Fruit fly (Drosophila melanogaster) whole organism, prepupa: ENCODE results near the gene CG43673.
A peak's percentile ranks its signal among the peaks of the same experiment; 100 is the strongest.

ENCODE experiments used
- Blimp-1 ChIP-seq: fragments of 200-800 bp; sonication (Bioruptor generic); optimal IDR thresholded peaks from 3 replicates; lab custom pipeline; 2017; ENCODE audit warnings: missing biosample characterization, missing genetic modification characterization, mild to moderate bottlenecking, moderate library complexity, missing genetic modification reagents
- CG10631 ChIP-seq: fragments of 200-800 bp; sonication (Bioruptor generic); optimal IDR thresholded peaks from 2 replicates; lab custom pipeline; 2016; ENCODE audit warnings: missing biosample characterization, missing genetic modification characterization
- CG10669 ChIP-seq: fragments of 200-800 bp; sonication (Bioruptor generic); optimal IDR thresholded peaks from 3 replicates; lab custom pipeline; 2018; ENCODE audit warnings: missing biosample characterization, mild to moderate bottlenecking, missing genetic modification characterization, moderate library complexity
- CG11762 ChIP-seq: fragments of 200-800 bp; sonication (Bioruptor generic); optimal IDR thresholded peaks from 3 replicates; lab custom pipeline; 2016; ENCODE audit warnings: missing biosample characterization, missing genetic modification characterization; ENCODE audit not compliant: insufficient read depth
- CG11902 ChIP-seq: fragments of 200-800 bp; sonication (Bioruptor generic); optimal IDR thresholded peaks from 3 replicates; lab custom pipeline; 2016; ENCODE audit warnings: missing biosample characterization, missing genetic modification characterization
- CG15336 ChIP-seq: fragments of 200-800 bp; sonication (Bioruptor generic); IDR thresholded peaks from 2 replicates; pipeline ENCODE4 v1.3.6; 2022; ENCODE audit warnings: missing biosample characterization, missing genetic modification characterization
- CG31627 ChIP-seq: fragments of 200-800 bp; sonication (Bioruptor generic); optimal IDR thresholded peaks from 3 replicates; lab custom pipeline; 2016; ENCODE audit warnings: missing biosample characterization, missing genetic modification characterization
- CG32006 ChIP-seq: fragments of 200-800 bp; sonication (Bioruptor generic); optimal IDR thresholded peaks from 3 replicates; lab custom pipeline; 2017; ENCODE audit warnings: missing biosample characterization, mild to moderate bottlenecking, missing genetic modification characterization
- CG3919 ChIP-seq: fragments of 200-800 bp; sonication (Bioruptor generic); optimal IDR thresholded peaks from 3 replicates; lab custom pipeline; 2016; ENCODE audit warnings: missing biosample characterization, missing genetic modification characterization
- CG6163 ChIP-seq: fragments of 200-800 bp; sonication (Bioruptor generic); IDR thresholded peaks from 3 replicates; pipeline ENCODE4 v1.3.6; 2022; ENCODE audit warnings: missing biosample characterization, missing genetic modification characterization
- CG6276 ChIP-seq: fragments of 200-800 bp; sonication (Bioruptor generic); optimal IDR thresholded peaks from 2 replicates; lab custom pipeline; 2017; ENCODE audit warnings: missing biosample characterization, mild to moderate bottlenecking, missing genetic modification characterization
- CG6792 ChIP-seq: fragments of 200-800 bp; sonication (Bioruptor generic); optimal IDR thresholded peaks from 3 replicates; lab custom pipeline; 2016; ENCODE audit warnings: missing biosample characterization, missing genetic modification characterization
- CG6854 ChIP-seq: fragments of 200-800 bp; sonication (Bioruptor generic); optimal IDR thresholded peaks from 2 replicates; lab custom pipeline; 2017; ENCODE audit warnings: missing biosample characterization, mild to moderate bottlenecking, missing genetic modification characterization
- CG8119 ChIP-seq: fragments of 200-800 bp; sonication (Bioruptor generic); IDR thresholded peaks from 3 replicates; pipeline ENCODE4 v1.3.6; 2022; ENCODE audit warnings: missing biosample characterization, missing genetic modification characterization
- CG8319 ChIP-seq: fragments of 200-800 bp; sonication (Bioruptor generic); optimal IDR thresholded peaks from 3 replicates; lab custom pipeline; 2016; ENCODE audit warnings: missing biosample characterization, missing genetic modification characterization
- CG9139 ChIP-seq: fragments of 200-800 bp; sonication (Bioruptor generic); optimal IDR thresholded peaks from 3 replicates; lab custom pipeline; 2017; ENCODE audit warnings: missing biosample characterization, mild to moderate bottlenecking, missing genetic modification characterization
- Eip75B ChIP-seq: fragments of 200-800 bp; sonication (Bioruptor generic); optimal IDR thresholded peaks from 3 replicates; lab custom pipeline; 2016; ENCODE audit warnings: missing biosample characterization, missing genetic modification characterization
- Eip78C ChIP-seq: fragments of 200-800 bp; sonication (Bioruptor generic); peaks from one replicate; lab custom pipeline; 2016; ENCODE audit warnings: missing biosample characterization, missing genetic modification characterization
- Eip93F ChIP-seq: fragments of 200-800 bp; sonication (Bioruptor generic); optimal IDR thresholded peaks from 2 replicates; lab custom pipeline; 2016; ENCODE audit warnings: missing biosample characterization, mild to moderate bottlenecking, missing genetic modification characterization
- Ets21C ChIP-seq: fragments of 200-800 bp; sonication (Bioruptor generic); optimal IDR thresholded peaks from 3 replicates; lab custom pipeline; 2016; ENCODE audit warnings: missing biosample characterization, missing genetic modification characterization
- Ets96B ChIP-seq: fragments of 200-800 bp; optimal IDR thresholded peaks from 2 replicates; lab custom pipeline; 2019; ENCODE audit warnings: missing biosample characterization, mild to moderate bottlenecking, missing genetic modification characterization, moderate library complexity
- Gug ChIP-seq: fragments of 200-800 bp; sonication (Bioruptor generic); IDR thresholded peaks from 2 replicates; pipeline ENCODE4 v1.3.6; 2022; ENCODE audit warnings: missing biosample characterization, missing genetic modification characterization
- Hr4 ChIP-seq: fragments of 200-800 bp; sonication (Bioruptor generic); optimal IDR thresholded peaks from 3 replicates; lab custom pipeline; 2016; ENCODE audit warnings: missing biosample characterization, missing genetic modification characterization
- OdsH ChIP-seq: fragments of 200-800 bp; sonication (Bioruptor generic); optimal IDR thresholded peaks from 3 replicates; lab custom pipeline; 2016; ENCODE audit warnings: missing biosample characterization, missing genetic modification characterization
- Smox ChIP-seq: fragments of 200-800 bp; sonication (Bioruptor generic); optimal IDR thresholded peaks from 3 replicates; lab custom pipeline; 2016; ENCODE audit warnings: missing biosample characterization, missing genetic modification characterization
- Sox102F ChIP-seq: fragments of 200-800 bp; sonication (Bioruptor generic); optimal IDR thresholded peaks from 2 replicates; lab custom pipeline; 2016; ENCODE audit warnings: missing biosample characterization, mild to moderate bottlenecking, missing genetic modification characterization
- Sox14 ChIP-seq: fragments of 200-800 bp; sonication (Bioruptor generic); optimal IDR thresholded peaks from 3 replicates; lab custom pipeline; 2016; ENCODE audit warnings: missing biosample characterization, missing genetic modification characterization
- achi ChIP-seq: fragments of 200-800 bp; sonication (Bioruptor generic); optimal IDR thresholded peaks from 3 replicates; lab custom pipeline; 2016; ENCODE audit warnings: missing biosample characterization, missing genetic modification characterization
- cyc ChIP-seq: fragments of 200-800 bp; sonication (Bioruptor generic); optimal IDR thresholded peaks from 3 replicates; lab custom pipeline; 2016; ENCODE audit warnings: missing biosample characterization, missing genetic modification characterization
- dac ChIP-seq: fragments of 200-800 bp; sonication (Bioruptor generic); optimal IDR thresholded peaks from 2 replicates; lab custom pipeline; 2017; ENCODE audit warnings: missing biosample characterization, mild to moderate bottlenecking, missing genetic modification characterization
- eg ChIP-seq: fragments of 200-800 bp; sonication (Bioruptor generic); IDR thresholded peaks from 3 replicates; pipeline ENCODE4 v1.3.6; 2022; ENCODE audit warnings: missing biosample characterization, missing genetic modification characterization
- fd85E ChIP-seq: fragments of 200-800 bp; sonication (Bioruptor generic); optimal IDR thresholded peaks from 3 replicates; lab custom pipeline; 2016; ENCODE audit warnings: missing biosample characterization, missing genetic modification characterization
- lz ChIP-seq: fragments of 200-800 bp; sonication (Bioruptor generic); optimal IDR thresholded peaks from 3 replicates; lab custom pipeline; 2016; ENCODE audit warnings: missing biosample characterization, missing genetic modification characterization
- net ChIP-seq: fragments of 200-800 bp; sonication (Bioruptor generic); optimal IDR thresholded peaks from 3 replicates; lab custom pipeline; 2016; ENCODE audit warnings: missing biosample characterization, missing genetic modification characterization
- pdm3 ChIP-seq: fragments of 200-800 bp; sonication (Bioruptor generic); optimal IDR thresholded peaks from 3 replicates; lab custom pipeline; 2016; ENCODE audit warnings: missing biosample characterization, missing genetic modification characterization
- spab ChIP-seq: fragments of 200-800 bp; sonication (Bioruptor generic); optimal IDR thresholded peaks from 2 replicates; lab custom pipeline; 2017; ENCODE audit warnings: missing biosample characterization, mild to moderate bottlenecking, missing genetic modification characterization, missing genetic modification reagents
- ss ChIP-seq, 2 experiments: fragments of 200-800 bp; sonication (Bioruptor generic); optimal IDR thresholded peaks; 2 replicates in 1 of 2; 3 replicates in 1 of 2; lab custom pipeline; 2017 to 2018; ENCODE audit warnings: mild to moderate bottlenecking in 2 of 2, missing biosample characterization in 2 of 2, missing genetic modification characterization in 2 of 2, moderate library complexity in 1 of 2
- svp ChIP-seq: fragments of 200-800 bp; sonication (Bioruptor generic); peaks from one replicate; lab custom pipeline; 2016; ENCODE audit warnings: missing biosample characterization, missing genetic modification characterization
- vri ChIP-seq: fragments of 200-800 bp; sonication (Bioruptor generic); optimal IDR thresholded peaks from 3 replicates; lab custom pipeline; 2016; ENCODE audit warnings: missing biosample characterization, mild to moderate bottlenecking, missing genetic modification characterization

CG43673 gene

dm6 chrX:15802880-15803650 lies 24.1 kb downstream of the CG43673 start (continued):
- TF ChIP-seq CG8319 (no peak), CG6163 (peak; percentile 17; the same call in 1 of the 3 replicates), CG15336 (GFP tag; lab: Robert Waterston, UW) (no peak), CG6792 (GFP tag; lab: Kevin White, UChicago) (no peak), Ets96B (peak; percentile 20), cyc (GFP tag; lab: Kevin White, UChicago) (no peak), eg (peak; percentile 21; the same call in 1 of the 3 replicates), CG32006 (GFP tag; lab: Kevin White, UChicago) (peak; percentile 53), ss (GFP tag; optimal IDR thresholded peaks at IDR 0.05; lab: Kevin White, UChicago) (no peak), Eip75B (GFP tag; lab: Kevin White, UChicago) (no peak), Sox102F (GFP tag; lab: Kevin White, UChicago) (no peak), CG11762 (no peak), pdm3 (GFP tag; lab: Kevin White, UChicago) (no peak), svp (GFP tag; lab: Kevin White, UChicago) (peak; percentile 68), CG10669 (GFP tag; lab: Kevin White, UChicago) (no peak), Eip93F (GFP tag; lab: Kevin White, UChicago) (no peak), Blimp-1 (GFP tag; lab: Kevin White, UChicago) (no peak), CG10631 (GFP tag; lab: Kevin White, UChicago) (peak; percentile 46), CG3919 (GFP tag; lab: Kevin White, UChicago) (peak; percentile 42), net (GFP tag; lab: Kevin White, UChicago) (no peak), Sox14 (GFP tag; lab: Kevin White, UChicago) (peak; percentile 21), Gug (no peak), CG6854 (GFP tag; lab: Kevin White, UChicago) (no peak), Hr4 (GFP tag; lab: Kevin White, UChicago) (no peak), dac (GFP tag; lab: Kevin White, UChicago) (no peak), CG11902 (no peak), CG31627 (GFP tag; lab: Kevin White, UChicago) (peak; percentile 13), Ets21C (GFP tag; lab: Kevin White, UChicago) (no peak)
- TF ChIP-seq, all 60 proteins: peak for 22

- TF ChIP-seq pdm3 (GFP tag; lab: Kevin White, UChicago) (no peak), Eip78C (GFP tag; lab: Kevin White, UChicago) (peak; percentile 71), Smox (GFP tag; lab: Kevin White, UChicago) (peak; percentile 13), vri (GFP tag; lab: Kevin White, UChicago) (no peak), eg (no peak), Eip93F (GFP tag; lab: Kevin White, UChicago) (no peak), OdsH (GFP tag; lab: Kevin White, UChicago) (peak; percentile 11), lz (GFP tag; lab: Kevin White, UChicago) (no peak), achi (GFP tag; lab: Kevin White, UChicago) (peak; percentile 34), Sox102F (GFP tag; lab: Kevin White, UChicago) (peak; percentile 40), CG15336 (GFP tag; lab: Robert Waterston, UW) (peak; percentile 29; the same call in 1 of the 2 replicates), CG6854 (GFP tag; lab: Kevin White, UChicago) (peak; percentile 56), Blimp-1 (GFP tag; lab: Kevin White, UChicago) (peak; percentile 22), CG6276 (GFP tag; lab: Kevin White, UChicago) (peak; percentile 30), CG8119 (GFP tag; lab: Robert Waterston, UW) (0 out of 3 replicates have a peak, but pooled peaks have one; percentile 14), CG6163 (peak; percentile 29; the same call in 1 of the 3 replicates), svp (GFP tag; lab: Kevin White, UChicago) (peak; percentile 53), fd85E (GFP tag; lab: Kevin White, UChicago) (no peak), spab (GFP tag; lab: Kevin White, UChicago) (no peak), CG9139 (GFP tag; lab: Kevin White, UChicago) (peak; percentile 34)
These were observed 25.0 kb downstream of the CG43673 start, which contains the start of the genes PGRP-LE and sd for dm6 chrX:15803764-15804563. PGRP-LE (minus strand) TSS chrX:15803880. sd (plus strand) TSS chrX:15804370.
